Worm (Caenorhabditis elegans): ENCODE results near the gene ttr-41.

Gene ttr-41

DNA sequence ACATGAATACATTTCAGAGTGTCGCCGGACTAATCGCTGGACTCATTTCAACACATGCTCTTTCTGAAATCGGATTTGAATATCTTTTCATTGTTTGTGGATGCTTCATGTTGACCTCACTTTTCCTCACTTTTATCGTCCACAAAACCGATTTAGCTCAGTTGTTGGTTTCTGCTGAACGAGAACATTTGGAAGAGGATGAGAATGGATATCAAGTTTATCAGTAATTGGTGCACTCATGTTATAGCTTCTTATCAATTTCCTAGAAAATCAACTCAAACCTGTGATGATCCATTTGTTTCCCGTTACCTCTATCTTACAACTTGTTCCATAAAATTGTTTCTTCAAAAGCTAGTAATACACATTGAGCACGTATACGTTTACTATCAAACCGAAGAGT, 31.6 kb downstream of the ttr-41 start:
- TF ChIP-seq elt-2 (tag; optimal IDR thresholded peaks at IDR 0.05) (no peak), eyg-1 (tag; optimal IDR thresholded peaks at IDR 0.05) (no peak), fkh-6 (tag; optimal IDR thresholded peaks at IDR 0.05) (no peak), pat-9 (tag; optimal IDR thresholded peaks at IDR 0.05) (no peak), madf-2 (tag; optimal IDR thresholded peaks at IDR 0.05) (no peak), ztf-16 (tag; optimal IDR thresholded peaks at IDR 0.05) (no peak), dve-1 (tag; optimal IDR thresholded peaks at IDR 0.05) (no peak), C08G9.2 (tag; optimal IDR thresholded peaks at IDR 0.05) (no peak), sox-4 (tag; optimal IDR thresholded peaks at IDR 0.05) (no peak), odd-2 (tag; optimal IDR thresholded peaks at IDR 0.05) (no peak), ceh-14 (tag; optimal IDR thresholded peaks at IDR 0.05) (no peak), dmd-4 (tag; optimal IDR thresholded peaks at IDR 0.05; ENCODE audit: borderline replicate concordance) (no peak), fax-1 (tag; optimal IDR thresholded peaks at IDR 0.05) (no peak), ceh-6 (GFP tag; optimal IDR thresholded peaks at IDR 0.05) (no peak), unc-42 (tag; optimal IDR thresholded peaks at IDR 0.05) (no peak), ceh-9 (tag; optimal IDR thresholded peaks at IDR 0.05) (no peak), tbx-2 (tag; optimal IDR thresholded peaks at IDR 0.05) (no peak), unc-3 (GFP tag; conservative IDR thresholded peaks at IDR 0.05) (no peak), unc-3 (tag; optimal IDR thresholded peaks at IDR 0.05) (no peak)

- TF ChIP-seq elt-2 (tag; optimal IDR thresholded peaks at IDR 0.05) (peak; percentile 43), lin-11 (tag; optimal IDR thresholded peaks at IDR 0.05) (no peak)
Measured at ce11 chrII:4693129-4693528, 34.5 kb downstream of the ttr-41 start, which contains the start of gene F10G7.5. Gene F10G7.5, plus strand, starts transcription at chrII:4693414.

- TF ChIP-seq ttx-3 (tag; optimal IDR thresholded peaks at IDR 0.05): no peak
- TF ChIP-seq ztf-16 (tag; optimal IDR thresholded peaks at IDR 0.05): no peak
- no peak for TF ChIP-seq ceh-2 (tag; optimal IDR thresholded peaks at IDR 0.05)
- no peak for TF ChIP-seq K09A11.1 (tag; optimal IDR thresholded peaks at IDR 0.05; ENCODE audit: insufficient read depth)
- TF ChIP-seq ceh-30 (tag; optimal IDR thresholded peaks at IDR 0.05): no peak
- TF ChIP-seq che-1 (tag; optimal IDR thresholded peaks at IDR 0.05): no peak
- TF ChIP-seq hlh-8 (tag; optimal IDR thresholded peaks at IDR 0.05): no peak
- no peak for TF ChIP-seq gmeb-2 (tag; optimal IDR thresholded peaks at IDR 0.05)
- TF ChIP-seq mec-3 (tag; optimal IDR thresholded peaks at IDR 0.05; ENCODE audit: borderline replicate concordance): no peak
- TF ChIP-seq dmd-4 (tag; optimal IDR thresholded peaks at IDR 0.05; ENCODE audit: borderline replicate concordance): no peak
- no peak for TF ChIP-seq unc-86 (tag; optimal IDR thresholded peaks at IDR 0.05)
- TF ChIP-seq ceh-14 (tag; optimal IDR thresholded peaks at IDR 0.05): no peak
- TF ChIP-seq syd-9 (tag; optimal IDR thresholded peaks at IDR 0.05): no peak
- no peak for TF ChIP-seq ahr-1 (tag; optimal IDR thresholded peaks at IDR 0.05)
- TF ChIP-seq elt-4 (tag; optimal IDR thresholded peaks at IDR 0.05): no peak
- no peak for TF ChIP-seq nhr-11 (tag; optimal IDR thresholded peaks at IDR 0.05)
- no peak for TF ChIP-seq tbx-2 (tag; optimal IDR thresholded peaks at IDR 0.05)
- no peak for TF ChIP-seq nfya-1 (tag; optimal IDR thresholded peaks at IDR 0.05)
- no peak for TF ChIP-seq fkh-6 (tag; optimal IDR thresholded peaks at IDR 0.05)
- no peak for TF ChIP-seq pag-3 (tag; optimal IDR thresholded peaks at IDR 0.05; ENCODE audit: borderline replicate concordance)
Measured at ce11 chrII:4689477-4689876, 38.2 kb downstream of the ttr-41 start, which contains the start of gene F10G7.12. Gene F10G7.12, plus strand, starts transcription at chrII:4689777.

DNA sequence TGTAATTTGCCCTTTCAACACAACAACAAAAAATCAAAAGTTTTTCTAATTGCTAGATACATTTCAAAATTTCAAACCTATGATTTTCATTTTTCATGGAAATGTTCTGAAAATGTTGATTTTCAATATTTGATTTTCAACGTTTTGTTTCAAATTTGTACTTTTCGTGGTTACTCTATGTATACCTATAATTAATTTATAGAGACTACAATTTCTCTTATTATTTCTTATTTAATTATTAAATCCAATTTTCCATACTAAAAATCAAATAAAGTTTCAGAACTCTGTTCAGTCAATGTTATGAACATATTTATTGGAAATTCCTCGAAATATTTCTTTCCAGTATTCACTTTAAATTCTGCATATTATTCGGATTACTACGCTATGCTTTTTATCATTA, 40.7 kb downstream of the ttr-41 start, which contains the start of gene sre-39:
Gene sre-39 (plus strand): TSS at position 301 of the 400 bp plus-strand sequence.
- no peak for TF ChIP-seq che-1 (tag; optimal IDR thresholded peaks at IDR 0.05)
- no peak for TF ChIP-seq tbx-2 (tag; optimal IDR thresholded peaks at IDR 0.05)
- no peak for TF ChIP-seq madf-2 (tag; optimal IDR thresholded peaks at IDR 0.05)
- no peak for TF ChIP-seq hlh-13 (GFP tag; optimal IDR thresholded peaks at IDR 0.05)
- no peak for TF ChIP-seq nhr-11 (tag; optimal IDR thresholded peaks at IDR 0.05)
- no peak for TF ChIP-seq hlh-6 (tag; optimal IDR thresholded peaks at IDR 0.05)
- TF ChIP-seq ceh-14 (tag; optimal IDR thresholded peaks at IDR 0.05): no peak
- no peak for TF ChIP-seq sox-2 (GFP tag; IDR thresholded peaks at IDR 0.05)
- no peak for TF ChIP-seq ceh-18 (tag; optimal IDR thresholded peaks at IDR 0.05)
- TF ChIP-seq C08G9.2 (tag; optimal IDR thresholded peaks at IDR 0.05): no peak
- TF ChIP-seq zip-5 (tag; optimal IDR thresholded peaks at IDR 0.05): no peak
- no peak for TF ChIP-seq T23F11.4 (GFP tag; optimal IDR thresholded peaks at IDR 0.05)
- no peak for TF ChIP-seq pros-1 (tag; optimal IDR thresholded peaks at IDR 0.05)
- TF ChIP-seq hlh-8 (tag; optimal IDR thresholded peaks at IDR 0.05): no peak
- TF ChIP-seq ztf-16 (tag; optimal IDR thresholded peaks at IDR 0.05): no peak
- TF ChIP-seq eyg-1 (tag; optimal IDR thresholded peaks at IDR 0.05): no peak
